Worm (Caenorhabditis elegans): Measurements from ENCODE around the gene gtf-2H1.

Gene gtf-2H1

DNA sequence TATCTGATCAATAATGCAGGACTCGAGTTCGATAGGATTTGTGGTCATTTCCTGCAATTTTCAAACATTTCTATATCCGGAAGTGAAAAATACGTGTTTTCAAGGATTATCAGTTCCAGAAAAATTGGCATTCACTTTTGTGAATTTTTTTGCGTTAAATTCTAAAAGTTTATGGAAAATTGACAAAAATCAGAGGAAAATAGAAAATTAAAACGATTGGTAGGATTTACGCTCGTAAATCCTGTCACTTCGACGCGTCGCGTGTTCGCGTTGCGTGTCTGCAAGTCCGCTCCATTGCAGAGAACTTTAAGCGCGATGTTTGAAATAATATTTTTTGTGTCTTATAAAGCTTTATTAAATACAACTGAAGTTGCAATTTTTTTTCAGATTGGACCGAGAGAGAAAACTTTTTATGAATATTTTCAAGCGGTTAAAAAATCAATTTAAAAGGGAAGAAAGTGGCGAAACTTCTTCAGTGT lies 23.8 kb upstream of the gtf-2H1 start, which contains the start of gene rcat-1 (continued):
- TF ChIP-seq nhr-6 (tag; optimal IDR thresholded peaks at IDR 0.05), result peak; percentile 89
- TF ChIP-seq unc-62 (GFP tag; optimal IDR thresholded peaks at IDR 0.05 in 1 of 2), result peak in 1 of 2 experiments; percentile 49
- no peak for TF ChIP-seq unc-62 (tag; optimal IDR thresholded peaks at IDR 0.05)
- peak in 1 of 2 experiments; percentile 61 for TF ChIP-seq hif-1 (tag; optimal IDR thresholded peaks at IDR 0.05)
- no peak for TF ChIP-seq ces-1 (GFP tag; optimal IDR thresholded peaks at IDR 0.05)
- TF ChIP-seq nhr-41 (GFP tag; IDR thresholded peaks at IDR 0.05), result no peak
- peak; percentile 95 for TF ChIP-seq lin-38 (GFP tag; IDR thresholded peaks at IDR 0.05)
- peak; percentile 49; the same call in 1 of the 2 replicates for TF ChIP-seq hmg-1.1 (GFP tag; IDR thresholded peaks at IDR 0.05)
- TF ChIP-seq rbr-2 (tag; optimal IDR thresholded peaks at IDR 0.05), result peak; percentile 47
- no peak for TF ChIP-seq unc-130 (GFP tag; optimal IDR thresholded peaks at IDR 0.05)
- TF ChIP-seq aly-2 (tag; optimal IDR thresholded peaks at IDR 0.05), result no peak
- TF ChIP-seq R02D3.7 (tag; optimal IDR thresholded peaks at IDR 0.05), result peak; percentile 100
- peak; percentile 22 for TF ChIP-seq ztf-7 (tag; optimal IDR thresholded peaks at IDR 0.05)
- TF ChIP-seq dpl-1 (GFP tag; optimal IDR thresholded peaks at IDR 0.05), result peak; percentile 95
- TF ChIP-seq zfp-2 (tag; optimal IDR thresholded peaks at IDR 0.05), result no peak
- TF ChIP-seq fkh-10 (GFP tag; optimal IDR thresholded peaks at IDR 0.05), result no peak

- peak; percentile 64 for TF ChIP-seq aha-1 (tag)
- TF ChIP-seq php-3 (GFP tag; IDR thresholded peaks at IDR 0.05), result no peak
These were observed 20.9 kb upstream of the gtf-2H1 start, which contains the start of gene grl-19 for ce11 chrIV:252454-252853. Gene grl-19 (minus strand): TSS chrIV:252554.

- TF ChIP-seq nhr-28 (tag; optimal IDR thresholded peaks at IDR 0.05) (peak; percentile 78), dpl-1 (GFP tag; optimal IDR thresholded peaks at IDR 0.05) (no peak), php-3 (GFP tag; IDR thresholded peaks at IDR 0.05) (no peak), mep-1 (tag; optimal IDR thresholded peaks at IDR 0.05) (no peak), tra-1 (GFP tag; IDR thresholded peaks at IDR 0.05) (0 out of 2 replicates have a peak, but pooled peaks have one; percentile 47), egl-27 (tag; optimal IDR thresholded peaks at IDR 0.05) (no peak), hlh-30 (tag; optimal IDR thresholded peaks at IDR 0.05; ENCODE audit: insufficient read depth) (peak; percentile 85), mxl-3 (GFP tag; optimal IDR thresholded peaks at IDR 0.05) (peak; percentile 73), mdl-1 (tag; optimal IDR thresholded peaks at IDR 0.05) (peak; percentile 69 to 95), lin-13 (GFP tag; optimal IDR thresholded peaks at IDR 0.05) (peak; percentile 2), unc-62 (GFP tag; optimal IDR thresholded peaks at IDR 0.05 in 1 of 2) (peak in 1 of 2 experiments; percentile 88), unc-62 (tag; optimal IDR thresholded peaks at IDR 0.05) (no peak), dmd-6 (GFP tag; IDR thresholded peaks at IDR 0.05) (peak; percentile 13; the same call in 1 of the 2 replicates), ceh-20 (GFP tag; IDR thresholded peaks at IDR 0.05) (peak; percentile 51; the same call in 1 of the 2 replicates), cey-2 (tag; optimal IDR thresholded peaks at IDR 0.05; ENCODE audit: borderline replicate concordance, insufficient read depth) (peak; percentile 51), ztf-7 (tag; optimal IDR thresholded peaks at IDR 0.05) (no peak), hlh-11 (tag; optimal IDR thresholded peaks at IDR 0.05) (peak; percentile 66)
These were observed 15.9 kb upstream of the gtf-2H1 start for ce11 chrIV:247494-247893.

DNA sequence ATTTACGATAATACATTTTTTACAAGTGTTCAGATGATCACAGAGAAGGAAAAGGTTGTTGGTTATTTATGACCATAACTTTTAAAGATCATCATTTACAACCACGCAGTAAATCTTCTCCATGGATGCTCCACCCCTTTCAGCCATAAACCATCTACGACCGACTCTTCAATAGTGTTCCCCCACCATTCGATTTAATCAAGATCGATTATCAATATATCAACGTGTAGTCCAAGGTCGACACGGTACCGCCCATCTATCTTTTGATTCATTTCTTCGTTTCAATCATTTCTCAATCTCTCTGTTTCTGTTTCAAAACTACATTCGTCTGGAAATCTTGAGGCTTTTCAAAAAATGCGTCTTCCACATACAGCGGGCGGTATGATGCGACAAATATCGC lies 13.3 kb upstream of the gtf-2H1 start, which contains the start of gene aass-1:
aass-1 (plus strand) TSS at position 301 of the 400 bp plus-strand sequence.
- TF ChIP-seq R02D3.7 (tag; optimal IDR thresholded peaks at IDR 0.05) (peak; percentile 6), nhr-28 (tag; optimal IDR thresholded peaks at IDR 0.05) (peak; percentile 5), ces-1 (GFP tag; optimal IDR thresholded peaks at IDR 0.05) (no peak), lim-7 (GFP tag; IDR thresholded peaks at IDR 0.05) (no peak), ceh-44 (GFP tag; IDR thresholded peaks at IDR 0.05) (no peak)

DNA sequence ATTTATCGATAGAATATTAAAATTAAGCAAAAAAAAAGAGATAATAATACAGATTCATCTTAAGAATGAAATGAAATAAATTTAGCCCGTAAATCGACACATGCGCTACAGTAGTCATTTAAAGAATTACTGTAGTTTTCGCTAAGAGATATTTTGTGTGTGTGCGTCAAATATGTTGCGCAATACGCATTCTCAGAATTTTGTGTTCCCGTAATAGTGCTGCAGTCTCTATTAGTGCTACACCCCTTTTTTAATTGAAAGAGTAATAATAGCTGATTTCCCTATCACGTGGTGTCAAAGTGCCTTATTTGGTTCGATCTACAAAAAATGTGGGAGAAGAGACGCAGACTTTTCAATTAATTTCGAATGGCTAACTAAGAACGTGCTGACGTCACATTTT lies 12.7 kb upstream of the gtf-2H1 start:
- TF ChIP-seq mdl-1 (tag; optimal IDR thresholded peaks at IDR 0.05) (no peak), snpc-1.2 (GFP tag; IDR thresholded peaks at IDR 0.05) (no peak), fkh-10 (GFP tag; optimal IDR thresholded peaks at IDR 0.05) (no peak), lin-38 (GFP tag; IDR thresholded peaks at IDR 0.05) (no peak), F37D6.2 (tag; optimal IDR thresholded peaks at IDR 0.05) (no peak), F44E2.7 (GFP tag; IDR thresholded peaks at IDR 0.05) (no peak)

All from whole organism, L4 larva.